Fruit fly (Drosophila melanogaster): ENCODE results near the gene nom.

The nom gene

dm6 chr3R:8673803-8674234, 49.2 kb upstream of the nom start, which contains the start of gene mRpL19 (continued):
- TF ChIP-seq Mrtf (GFP tag; IDR thresholded peaks at IDR 0.05), result no peak
- no peak for TF ChIP-seq Hmx (GFP tag; optimal IDR thresholded peaks at IDR 0.05)
- TF ChIP-seq gsb (GFP tag; IDR thresholded peaks at IDR 0.05), result no peak
- no peak for TF ChIP-seq Sry-β (GFP tag; optimal IDR thresholded peaks at IDR 0.05)
- TF ChIP-seq en (GFP tag; optimal IDR thresholded peaks at IDR 0.05), result no peak
- TF ChIP-seq CG1603 (tag; optimal IDR thresholded peaks at IDR 0.05), result no peak
- no peak for TF ChIP-seq Vsx1 (GFP tag; optimal IDR thresholded peaks at IDR 0.05)
- peak; percentile 57 for TF ChIP-seq grau (tag; optimal IDR thresholded peaks at IDR 0.05)
- no peak for TF ChIP-seq CG17612 (GFP tag; IDR thresholded peaks at IDR 0.05)
- no peak for TF ChIP-seq CG6654 (GFP tag; optimal IDR thresholded peaks at IDR 0.05)
- no peak for TF ChIP-seq trh (GFP tag; optimal IDR thresholded peaks at IDR 0.05)
- TF ChIP-seq CG2199 (GFP tag; IDR thresholded peaks at IDR 0.05), result no peak
- no peak for TF ChIP-seq CG4360 (GFP tag; IDR thresholded peaks at IDR 0.05)
- no peak for TF ChIP-seq CG1233 (GFP tag; optimal IDR thresholded peaks at IDR 0.05)
- 0 out of 2 replicates have a peak, but pooled peaks have one; percentile 6 for TF ChIP-seq inv (GFP tag; IDR thresholded peaks at IDR 0.05; ENCODE audit: partially characterized antibody)
- TF ChIP-seq Opbp (GFP tag; IDR thresholded peaks at IDR 0.05; ENCODE audit: partially characterized antibody), result no peak; the same call in 2 of the 3 replicates
- no peak for TF ChIP-seq slou (GFP tag; optimal IDR thresholded peaks at IDR 0.05)
- no peak for TF ChIP-seq ttk (GFP tag; IDR thresholded peaks at IDR 0.05)
- peak; percentile 71 for TF ChIP-seq CG13424 (tag; optimal IDR thresholded peaks at IDR 0.05)
- peak; percentile 69 for TF ChIP-seq CG13296 (GFP tag; optimal IDR thresholded peaks at IDR 0.05)
- TF ChIP-seq Rx (GFP tag; IDR thresholded peaks at IDR 0.05), result no peak
- TF ChIP-seq Hey (tag; optimal IDR thresholded peaks at IDR 0.05), result no peak
- TF ChIP-seq tap (tag; optimal IDR thresholded peaks at IDR 0.05), result peak; percentile 59
- TF ChIP-seq fru (optimal IDR thresholded peaks at IDR 0.05), result no peak
- TF ChIP-seq CG33213 (GFP tag; optimal IDR thresholded peaks at IDR 0.05), result no peak
- TF ChIP-seq pho (GFP tag; optimal IDR thresholded peaks at IDR 0.05), result no peak
- no peak for TF ChIP-seq Poxn (GFP tag; IDR thresholded peaks at IDR 0.05)
- TF ChIP-seq CG11085 (GFP tag; IDR thresholded peaks at IDR 0.05), result no peak
- no peak for TF ChIP-seq tgo (GFP tag; IDR thresholded peaks at IDR 0.05)
- TF ChIP-seq CG3065 (GFP tag; optimal IDR thresholded peaks at IDR 0.05), result no peak
- TF ChIP-seq CG16815 (GFP tag; optimal IDR thresholded peaks at IDR 0.05), result no peak
- TF ChIP-seq CG10147 (GFP tag; optimal IDR thresholded peaks at IDR 0.05), result peak; percentile 46
- TF ChIP-seq CG10979 (tag; optimal IDR thresholded peaks at IDR 0.05), result peak; percentile 50
- no peak for TF ChIP-seq so (GFP tag; IDR thresholded peaks at IDR 0.05)
- TF ChIP-seq CG17912 (GFP tag; optimal IDR thresholded peaks at IDR 0.05), result no peak
- TF ChIP-seq CG6272 (GFP tag; IDR thresholded peaks at IDR 0.05), result no peak
- TF ChIP-seq MESR4 (GFP tag; optimal IDR thresholded peaks at IDR 0.05), result peak; percentile 73
- TF ChIP-seq Myb (GFP tag; optimal IDR thresholded peaks at IDR 0.05), result no peak
- TF ChIP-seq ara (GFP tag; IDR thresholded peaks at IDR 0.05), result no peak
- peak; percentile 26 for TF ChIP-seq CG9727 (GFP tag; optimal IDR thresholded peaks at IDR 0.05)
- TF ChIP-seq CG13123 (GFP tag; optimal IDR thresholded peaks at IDR 0.05), result peak; percentile 6
- no peak for TF ChIP-seq tx (GFP tag; optimal IDR thresholded peaks at IDR 0.05)
- TF ChIP-seq Dip3 (GFP tag; optimal IDR thresholded peaks at IDR 0.05), result no peak
- TF ChIP-seq bsh (GFP tag; optimal IDR thresholded peaks at IDR 0.05), result peak in 1 of 2 experiments; percentile 38
- TF ChIP-seq Mes4 (GFP tag; optimal IDR thresholded peaks at IDR 0.05), result no peak
- TF ChIP-seq disco-r (GFP tag; optimal IDR thresholded peaks at IDR 0.05), result no peak
- TF ChIP-seq trem (tag; optimal IDR thresholded peaks at IDR 0.05), result peak; percentile 100
- TF ChIP-seq CG10654 (GFP tag; optimal IDR thresholded peaks at IDR 0.05), result peak; percentile 10
- peak; percentile 5 for TF ChIP-seq Six4 (GFP tag; optimal IDR thresholded peaks at IDR 0.05)
- TF ChIP-seq ap (GFP tag; IDR thresholded peaks at IDR 0.05), result no peak
- TF ChIP-seq Bgb (GFP tag; IDR thresholded peaks at IDR 0.05; ENCODE audit: partially characterized antibody), result peak; percentile 72
- no peak for TF ChIP-seq CG1602 (GFP tag; optimal IDR thresholded peaks at IDR 0.05)
- no peak for TF ChIP-seq CG12071 (GFP tag; optimal IDR thresholded peaks at IDR 0.05)

Measured in whole organism, embryonic.